Fruit fly (Drosophila melanogaster) S2 (cell line): ENCODE results near the gene CG42781.

Source experiments
- CG8478 ChIP-seq: fragments of >200 bp; optimal IDR thresholded peaks from 2 replicates; lab custom pipeline; 2018
- CTCF ChIP-seq, 2 experiments: fragments of >200 bp; optimal IDR thresholded peaks; 2 replicates each; lab custom pipeline; 2018

DNA sequence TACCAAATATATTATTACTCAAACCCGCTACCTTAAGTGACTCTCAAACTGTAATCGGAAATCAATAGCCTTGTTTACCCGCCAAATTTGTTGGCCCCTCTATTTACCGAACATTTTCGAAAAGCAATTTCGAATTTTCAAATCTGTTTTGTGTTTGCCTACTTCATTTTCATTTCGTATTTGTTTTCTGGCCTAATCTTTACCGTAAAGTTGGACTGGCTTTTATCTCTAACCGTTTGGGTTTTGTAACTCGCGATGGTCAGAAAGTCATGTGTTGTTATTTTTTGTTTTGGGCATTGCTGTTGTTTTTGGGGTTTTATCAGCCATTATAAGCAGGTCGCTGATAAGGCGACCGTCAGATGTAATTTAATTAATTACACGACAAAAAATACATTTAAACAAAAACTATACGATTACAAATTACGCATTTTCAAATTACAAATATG lies 49.5 kb downstream of the CG42781 start:
- TF ChIP-seq CG8478 (lab: Kevin White, UChicago) (no peak), CTCF (optimal IDR thresholded peaks at IDR 0.05; lab: Kevin White, UChicago) (no peak)
